Fruit fly (Drosophila melanogaster): ENCODE measurements around the gene gd.

Gene gd

dm6 chrX:12028825-12029514 lies 41.4 kb upstream of the gd start, which contains the start of gene Usp7 (continued):
- TF ChIP-seq CG6813 (GFP tag; optimal IDR thresholded peaks at IDR 0.05) (no peak), z (GFP tag; IDR thresholded peaks at IDR 0.05) (no peak), CG9932 (GFP tag; IDR thresholded peaks at IDR 0.05) (peak; percentile 68), Dfd (GFP tag; optimal IDR thresholded peaks at IDR 0.05) (no peak), CG7786 (GFP tag; optimal IDR thresholded peaks at IDR 0.05) (no peak), CG2875 (GFP tag; optimal IDR thresholded peaks at IDR 0.05) (no peak), CG13894 (tag; optimal IDR thresholded peaks at IDR 0.05) (no peak), CG7839 (tag; optimal IDR thresholded peaks at IDR 0.05) (no peak), Elba2 (GFP tag; optimal IDR thresholded peaks at IDR 0.05) (no peak), zen (tag; optimal IDR thresholded peaks at IDR 0.05) (peak; percentile 50), CG4617 (GFP tag; optimal IDR thresholded peaks at IDR 0.05; ENCODE audit: borderline replicate concordance) (peak; percentile 26), Antp (GFP tag; optimal IDR thresholded peaks at IDR 0.05) (no peak), Bgb (GFP tag; IDR thresholded peaks at IDR 0.05; ENCODE audit: partially characterized antibody) (peak; percentile 98), NfI (GFP tag; optimal IDR thresholded peaks at IDR 0.05) (no peak), Dip3 (GFP tag; optimal IDR thresholded peaks at IDR 0.05) (no peak), CG18599 (GFP tag; optimal IDR thresholded peaks at IDR 0.05) (no peak), HLH4C (GFP tag; IDR thresholded peaks at IDR 0.05; ENCODE audit: partially characterized antibody) (peak; percentile 94), dati (GFP tag; IDR thresholded peaks at IDR 0.05) (no peak), mld (GFP tag; IDR thresholded peaks at IDR 0.05; ENCODE audit: partially characterized antibody) (peak; percentile 92), Eip74EF (GFP tag; optimal IDR thresholded peaks at IDR 0.05) (no peak), NC2α (GFP tag; optimal IDR thresholded peaks at IDR 0.05) (no peak), bowl (GFP tag; IDR thresholded peaks at IDR 0.05) (no peak), CG6689 (GFP tag; IDR thresholded peaks at IDR 0.05) (no peak), CG1602 (GFP tag; optimal IDR thresholded peaks at IDR 0.05) (no peak), sc (optimal IDR thresholded peaks at IDR 0.05) (no peak), sc (GFP tag; optimal IDR thresholded peaks at IDR 0.05) (no peak), Abd-B (GFP tag; optimal IDR thresholded peaks at IDR 0.05) (peak; percentile 58), Med (GFP tag) (peak; percentile 71), CG9215 (GFP tag; IDR thresholded peaks at IDR 0.05) (no peak), CG16813 (GFP tag; IDR thresholded peaks at IDR 0.05; ENCODE audit: partially characterized antibody) (peak; percentile 97), ftz-f1 (GFP tag; optimal IDR thresholded peaks at IDR 0.05) (no peak), schlank (tag; optimal IDR thresholded peaks at IDR 0.05) (no peak), CG15514 (GFP tag; optimal IDR thresholded peaks at IDR 0.05) (no peak), CG42726 (GFP tag; IDR thresholded peaks at IDR 0.05; ENCODE audit: partially characterized antibody) (peak; percentile 96), crol (GFP tag; IDR thresholded peaks at IDR 0.05) (no peak), pum (GFP tag; optimal IDR thresholded peaks at IDR 0.05) (no peak), vvl (GFP tag; IDR thresholded peaks at IDR 0.05) (no peak), CG7963 (GFP tag; IDR thresholded peaks at IDR 0.05; ENCODE audit: partially characterized antibody) (peak; percentile 95), CG11398 (GFP tag; optimal IDR thresholded peaks at IDR 0.05) (no peak), ssp (GFP tag; IDR thresholded peaks at IDR 0.05) (peak; percentile 94), aop (GFP tag; IDR thresholded peaks at IDR 0.05) (no peak), CG30431 (GFP tag; optimal IDR thresholded peaks at IDR 0.05) (no peak), tin (GFP tag; optimal IDR thresholded peaks at IDR 0.05) (no peak), CG43689 (GFP tag; IDR thresholded peaks at IDR 0.05) (no peak), her (GFP tag; optimal IDR thresholded peaks at IDR 0.05) (no peak), CG15073 (GFP tag; optimal IDR thresholded peaks at IDR 0.05) (no peak), Taf1 (GFP tag; IDR thresholded peaks at IDR 0.05) (no peak), wdn (GFP tag; IDR thresholded peaks at IDR 0.05) (no peak), CG17912 (GFP tag; optimal IDR thresholded peaks at IDR 0.05) (peak; percentile 69), lab (GFP tag; optimal IDR thresholded peaks at IDR 0.05) (no peak)
